Worm (Caenorhabditis elegans) whole organism, L4 larva: Measurements from ENCODE around the gene rpy-1.

Source experiments
- F44E2.7 ChIP-seq: fragments of 200-800 bp; sonication (Bioruptor generic); IDR thresholded peaks from 2 replicates; pipeline ENCODE4 v2.1.2; 2022; ENCODE audit warnings: missing genetic modification characterization, missing compliant biosample characterization
- R02D3.7 ChIP-seq: fragments of 150-350 bp; sonication (generic microtip); optimal IDR thresholded peaks from 3 replicates; lab custom pipeline; 2014; ENCODE audit warnings: missing biosample characterization, missing genetic modification characterization
- T20F7.1 ChIP-seq: fragments of 200-800 bp; sonication (Bioruptor generic); optimal IDR thresholded peaks from 2 replicates; lab custom pipeline; 2018; ENCODE audit warnings: mild to moderate bottlenecking, missing genetic modification characterization, missing compliant biosample characterization
- T26A8.4 ChIP-seq: fragments of 200-800 bp; sonication (Bioruptor generic); IDR thresholded peaks from 2 replicates; pipeline ENCODE4 v1.3.6; 2022; ENCODE audit warnings: missing genetic modification characterization, missing compliant biosample characterization
- aha-1 ChIP-seq: fragments of 150-350 bp; peaks from one replicate; lab custom pipeline; 2014; ENCODE audit warnings: missing biosample characterization, missing genetic modification characterization
- ama-1 ChIP-seq: fragments of 150-350 bp; optimal IDR thresholded peaks from 2 replicates; lab custom pipeline; 2014; ENCODE audit warnings: inconsistent platforms, mixed read lengths
- arid-1 ChIP-seq: fragments of 200-800 bp; sonication (Bioruptor generic); conservative IDR thresholded peaks from 2 replicates; pipeline ENCODE4 v1.3.6; 2022; ENCODE audit warnings: missing genetic modification reagents, missing genetic modification characterization, missing compliant biosample characterization
- attf-4 ChIP-seq: sonication (generic microtip); optimal IDR thresholded peaks from 3 replicates; lab custom pipeline; 2017; ENCODE audit warnings: missing biosample characterization, missing genetic modification characterization
- ceh-20 ChIP-seq: fragments of 200-800 bp; sonication (Bioruptor generic); IDR thresholded peaks from 2 replicates; pipeline ENCODE4 v1.3.6; 2022; ENCODE audit warnings: missing genetic modification reagents, missing genetic modification characterization, missing compliant biosample characterization
- ceh-44 ChIP-seq: fragments of 200-800 bp; sonication (Bioruptor generic); IDR thresholded peaks from 2 replicates; pipeline ENCODE4 v1.3.6; 2022; ENCODE audit warnings: missing genetic modification reagents, missing genetic modification characterization, missing compliant biosample characterization
- ceh-62 ChIP-seq: sonication (generic microtip); optimal IDR thresholded peaks from 2 replicates; lab custom pipeline; 2017; ENCODE audit warnings: missing biosample characterization, missing genetic modification characterization
- cey-2 ChIP-seq: sonication (generic microtip); optimal IDR thresholded peaks from 3 replicates; lab custom pipeline; 2017; ENCODE audit warnings: missing genetic modification characterization, mild to moderate bottlenecking, missing compliant biosample characterization, antibody characterized with exemption, borderline replicate concordance; ENCODE audit not compliant: insufficient read depth
- daf-19 ChIP-seq: fragments of 200-800 bp; sonication (Bioruptor generic); conservative IDR thresholded peaks from 2 replicates; pipeline ENCODE4 v1.3.6; 2022; ENCODE audit warnings: missing genetic modification characterization, missing compliant biosample characterization
- dmd-6 ChIP-seq: fragments of 200-800 bp; sonication (Bioruptor generic); IDR thresholded peaks from 2 replicates; pipeline ENCODE4 v1.3.6; 2022; ENCODE audit warnings: missing genetic modification reagents, missing genetic modification characterization, missing compliant biosample characterization
- dmd-8 ChIP-seq: fragments of 200-800 bp; sonication (Bioruptor generic); IDR thresholded peaks from 2 replicates; pipeline ENCODE4 v1.3.6; 2022; ENCODE audit warnings: missing genetic modification characterization, missing compliant biosample characterization
- gei-8 ChIP-seq: fragments of 200-800 bp; sonication (Bioruptor generic); optimal IDR thresholded peaks from 2 replicates; lab custom pipeline; 2018; ENCODE audit warnings: mild to moderate bottlenecking, missing genetic modification characterization, missing compliant biosample characterization
- hlh-11 ChIP-seq: fragments of 200-800 bp; sonication (Bioruptor generic); optimal IDR thresholded peaks from 2 replicates; lab custom pipeline; 2018; ENCODE audit warnings: mild to moderate bottlenecking, missing genetic modification characterization, missing compliant biosample characterization
- hlh-30 ChIP-seq: sonication (generic microtip); optimal IDR thresholded peaks from 2 replicates; lab custom pipeline; 2017; ENCODE audit warnings: antibody characterized with exemption, mild to moderate bottlenecking, missing genetic modification characterization, missing compliant biosample characterization; ENCODE audit not compliant: insufficient read depth
- hmg-1.1 ChIP-seq: fragments of 200-800 bp; sonication (Bioruptor generic); IDR thresholded peaks from 2 replicates; pipeline ENCODE4 v1.3.6; 2022; ENCODE audit warnings: missing genetic modification reagents, missing genetic modification characterization, missing compliant biosample characterization
- jun-1 ChIP-seq: fragments of 150-350 bp; optimal IDR thresholded peaks from 2 replicates; lab custom pipeline; 2014; ENCODE audit warnings: missing biosample characterization, missing genetic modification reagents, missing genetic modification characterization
- lin-1 ChIP-seq: fragments of 200-800 bp; sonication (Bioruptor generic); IDR thresholded peaks from 2 replicates; pipeline ENCODE4 v1.3.6; 2022; ENCODE audit warnings: missing genetic modification reagents, missing genetic modification characterization, missing compliant biosample characterization
- lsy-2 ChIP-seq, 2 experiments: fragments of 150-350 bp in 1 of 2; sonication (generic microtip) in 1 of 2; optimal IDR thresholded peaks; 2 replicates each; lab custom pipeline; 2014 to 2017; ENCODE audit warnings: missing biosample characterization in 2 of 2, missing genetic modification characterization in 2 of 2
- madf-5 ChIP-seq, 2 experiments: fragments of 200-800 bp; sonication (Bioruptor generic); IDR thresholded peaks; 2 replicates each; pipeline ENCODE4 v1.3.6; 2022; ENCODE audit warnings: missing compliant biosample characterization in 2 of 2, missing genetic modification characterization in 2 of 2
- mdt-29 ChIP-seq: fragments of 200-800 bp; sonication (Bioruptor generic); IDR thresholded peaks from 2 replicates; pipeline ENCODE4 v1.3.6; 2022; ENCODE audit warnings: missing genetic modification reagents, missing genetic modification characterization, missing compliant biosample characterization
- mep-1 ChIP-seq: fragments of 150-350 bp; sonication (generic microtip); optimal IDR thresholded peaks from 3 replicates; lab custom pipeline; 2014; ENCODE audit warnings: missing biosample characterization, missing genetic modification characterization
- nhr-10 ChIP-seq: fragments of 150-350 bp; optimal IDR thresholded peaks from 2 replicates; lab custom pipeline; 2014; ENCODE audit warnings: missing biosample characterization, missing genetic modification characterization
- nhr-25 ChIP-seq: sonication (generic microtip); optimal IDR thresholded peaks from 2 replicates; lab custom pipeline; 2017; ENCODE audit warnings: missing genetic modification characterization, mild to moderate bottlenecking, missing compliant biosample characterization, antibody characterized with exemption, moderate library complexity, borderline replicate concordance; ENCODE audit not compliant: insufficient read depth
- nhr-48 ChIP-seq: sonication (generic microtip); optimal IDR thresholded peaks from 2 replicates; lab custom pipeline; 2016; ENCODE audit warnings: mild to moderate bottlenecking, missing genetic modification characterization, missing compliant biosample characterization
- nhr-77 ChIP-seq: fragments of 150-350 bp; optimal IDR thresholded peaks from 2 replicates; lab custom pipeline; 2014; ENCODE audit warnings: missing biosample characterization, missing genetic modification characterization
- php-3 ChIP-seq: fragments of 200-800 bp; sonication (Bioruptor generic); IDR thresholded peaks from 2 replicates; pipeline ENCODE4 v1.3.6; 2022; ENCODE audit warnings: missing genetic modification reagents, missing genetic modification characterization, missing compliant biosample characterization
- rbr-2 ChIP-seq: sonication (generic microtip); optimal IDR thresholded peaks from 2 replicates; lab custom pipeline; 2016; ENCODE audit warnings: missing genotype, missing genetic modification characterization, missing compliant biosample characterization
- saeg-2 ChIP-seq: fragments of 200-800 bp; sonication (Bioruptor generic); IDR thresholded peaks from 2 replicates; pipeline ENCODE4 v1.3.6; 2022; ENCODE audit warnings: missing genetic modification reagents, missing genetic modification characterization, missing compliant biosample characterization
- sdz-12 ChIP-seq: fragments of 200-800 bp; sonication (Bioruptor generic); optimal IDR thresholded peaks from 2 replicates; lab custom pipeline; 2018; ENCODE audit warnings: mild to moderate bottlenecking, missing genetic modification characterization, missing compliant biosample characterization
- snpc-1.2 ChIP-seq: fragments of 200-800 bp; sonication (Bioruptor generic); IDR thresholded peaks from 2 replicates; pipeline ENCODE4 v1.3.6; 2022; ENCODE audit warnings: missing genetic modification reagents, missing genetic modification characterization, missing compliant biosample characterization
- spr-1 ChIP-seq: sonication (generic microtip); optimal IDR thresholded peaks from 2 replicates; lab custom pipeline; 2016; ENCODE audit warnings: mild to moderate bottlenecking, missing genetic modification characterization, missing compliant biosample characterization
- unc-62 ChIP-seq, 3 experiments: fragments of 150-350 bp in 1 of 3; sonication (generic microtip); optimal IDR thresholded peaks in 2 of 3; peaks in 1 of 3; 1 replicate in 1 of 3; 2 replicates in 2 of 3; lab custom pipeline; 2014 to 2017; ENCODE audit warnings: missing biosample characterization in 3 of 3, missing genetic modification characterization in 3 of 3, missing genetic modification reagents in 3 of 3, missing genotype in 1 of 3
- zfp-2 ChIP-seq: sonication (generic microtip); optimal IDR thresholded peaks from 2 replicates; lab custom pipeline; 2016; ENCODE audit warnings: mild to moderate bottlenecking, missing genetic modification characterization, missing compliant biosample characterization
- zip-11 ChIP-seq: fragments of 200-800 bp; sonication (Bioruptor generic); IDR thresholded peaks from 2 replicates; pipeline ENCODE4 v1.3.6; 2022; ENCODE audit warnings: missing genetic modification characterization, missing compliant biosample characterization
- ztf-7 ChIP-seq: fragments of 150-350 bp; optimal IDR thresholded peaks from 2 replicates; lab custom pipeline; 2014; ENCODE audit warnings: missing biosample characterization, missing genetic modification characterization

The rpy-1 gene

ce11 chrII:6701497-6701896 is 3.9 kb downstream of the rpy-1 start, which contains the start of gene C18H9.6 (continued):
- TF ChIP-seq nhr-10: no peak
- TF ChIP-seq nhr-48 (tag; lab: Kevin White, UChicago): peak; percentile 57

ce11 chrII:6698784-6699183 is 6.7 kb downstream of the rpy-1 start, which contains the start of gene C18H9.1:
Gene C18H9.1, plus strand, starts transcription at chrII:6699084.
- TF ChIP-seq aha-1: no peak
- no peak for TF ChIP-seq nhr-25 (tag; lab: Kevin White, UChicago)
- TF ChIP-seq T26A8.4 (GFP tag; lab: Robert Waterston, UW): no peak
- no peak for TF ChIP-seq F44E2.7 (GFP tag; lab: Robert Waterston, UW)
- TF ChIP-seq T20F7.1 (GFP tag; lab: Kevin White, UChicago): no peak
- TF ChIP-seq nhr-77 (tag; lab: Kevin White, UChicago): no peak
- no peak for TF ChIP-seq cey-2 (tag; lab: Kevin White, UChicago)
- TF ChIP-seq gei-8 (GFP tag; lab: Kevin White, UChicago): no peak
- no peak for TF ChIP-seq hlh-11
- TF ChIP-seq dmd-8 (GFP tag; lab: Robert Waterston, UW): no peak
- TF ChIP-seq php-3 (GFP tag; lab: Robert Waterston, UW): no peak
- no peak for TF ChIP-seq ztf-7 (tag; lab: Kevin White, UChicago)
- TF ChIP-seq hlh-30 (tag; lab: Kevin White, UChicago): no peak
- no peak for TF ChIP-seq jun-1 (tag; lab: Kevin White, UChicago)
- TF ChIP-seq arid-1 (GFP tag; lab: Robert Waterston, UW): no peak
- no peak for TF ChIP-seq snpc-1.2 (GFP tag; lab: Robert Waterston, UW)
- TF ChIP-seq hmg-1.1: no peak
- TF ChIP-seq zfp-2 (tag; lab: Kevin White, UChicago): no peak
- TF ChIP-seq, all 104 proteins: peak for 0

- TF ChIP-seq hlh-30 (tag; lab: Kevin White, UChicago): peak; percentile 52
- TF ChIP-seq dmd-6 (GFP tag; lab: Robert Waterston, UW): 0 out of 2 replicates have a peak, but pooled peaks have one; percentile 8
- no peak for TF ChIP-seq attf-4 (tag; lab: Kevin White, UChicago)
- no peak for TF ChIP-seq mep-1 (tag; lab: Kevin White, UChicago)
- peak in 1 of 2 experiments; percentile 6 for TF ChIP-seq unc-62 (GFP tag; optimal IDR thresholded peaks at IDR 0.05 in 1 of 2; lab: Kevin White, UChicago)
- TF ChIP-seq unc-62 (tag; optimal IDR thresholded peaks at IDR 0.05; lab: Kevin White, UChicago): no peak
- no peak for TF ChIP-seq ceh-62 (tag; lab: Kevin White, UChicago)
These were observed 10.1 kb downstream of the rpy-1 start, which contains the start of gene C18H9.5 for ce11 chrII:6695388-6695787. Gene C18H9.5, minus strand, starts transcription at chrII:6695566.

- TF ChIP-seq aha-1 (peak; percentile 37), ama-1 (lab: Kevin White, UChicago) (no peak), madf-5 (GFP tag; IDR thresholded peaks at IDR 0.05; lab: Robert Waterston, UW) (no peak), lsy-2 (tag; optimal IDR thresholded peaks at IDR 0.05; lab: Kevin White, UChicago) (peak in 1 of 2 experiments; percentile 0), daf-19 (GFP tag; lab: Robert Waterston, UW) (no peak), sdz-12 (GFP tag; lab: Kevin White, UChicago) (no peak), ceh-20 (no peak), ceh-62 (tag; lab: Kevin White, UChicago) (no peak), nhr-25 (tag; lab: Kevin White, UChicago) (no peak), lin-1 (no peak), saeg-2 (no peak), zip-11 (no peak), spr-1 (tag; lab: Kevin White, UChicago) (no peak), hlh-30 (tag; lab: Kevin White, UChicago) (peak; percentile 51), dmd-6 (GFP tag; lab: Robert Waterston, UW) (no peak), R02D3.7 (no peak), rbr-2 (no peak), mdt-29 (GFP tag; lab: Robert Waterston, UW) (no peak), ceh-44 (no peak)
These were observed 16.4 kb downstream of the rpy-1 start for ce11 chrII:6689088-6689487.
